Worm (Caenorhabditis elegans) whole organism, young adult: ENCODE measurements around the gene chil-12.

Experiments
- B0035.1 ChIP-seq: sonication (generic microtip); optimal IDR thresholded peaks from 2 replicates; lab custom pipeline; 2016; ENCODE audit warnings: missing genetic modification characterization, mild to moderate bottlenecking, missing compliant biosample characterization, missing genotype, missing genetic modification reagents
- D2030.7 ChIP-seq: fragments of 200-800 bp; sonication (Bioruptor generic); IDR thresholded peaks from 2 replicates; pipeline ENCODE4 v1.3.6; 2022; ENCODE audit warnings: missing genetic modification reagents, missing genetic modification characterization, missing compliant biosample characterization
- F37B4.10 ChIP-seq: fragments of 200-800 bp; sonication (Bioruptor generic); IDR thresholded peaks from 2 replicates; pipeline ENCODE4 v1.3.6; 2022; ENCODE audit warnings: missing genetic modification characterization, missing compliant biosample characterization
- K11D2.4 ChIP-seq: fragments of 200-800 bp; sonication (Bioruptor generic); IDR thresholded peaks from 2 replicates; pipeline ENCODE4 v1.3.6; 2022; ENCODE audit warnings: missing genetic modification reagents, missing genetic modification characterization, missing compliant biosample characterization
- Y53F4B.3 ChIP-seq: fragments of 200-800 bp; sonication (Bioruptor generic); IDR thresholded peaks from 2 replicates; pipeline ENCODE4 v1.3.6; 2022; ENCODE audit warnings: missing genetic modification reagents, missing genetic modification characterization, missing compliant biosample characterization
- Y53G8AR.9 ChIP-seq: fragments of 200-800 bp; sonication (Bioruptor generic); conservative IDR thresholded peaks from 2 replicates; pipeline ENCODE4 v1.3.6; 2022; ENCODE audit warnings: missing genetic modification reagents, missing genetic modification characterization, missing compliant biosample characterization
- Y95B8A.8 ChIP-seq: fragments of 200-800 bp; sonication (Bioruptor generic); IDR thresholded peaks from 2 replicates; pipeline ENCODE4 v1.3.6; 2022; ENCODE audit warnings: missing genetic modification reagents, missing genetic modification characterization, missing compliant biosample characterization
- atf-7 ChIP-seq: sonication (generic microtip); optimal IDR thresholded peaks from 2 replicates; lab custom pipeline; 2017; ENCODE audit warnings: mild to moderate bottlenecking, missing genetic modification characterization, missing compliant biosample characterization
- athp-1 ChIP-seq: sonication (generic microtip); optimal IDR thresholded peaks from 2 replicates; lab custom pipeline; 2017; ENCODE audit warnings: mild to moderate bottlenecking, missing genetic modification characterization, missing compliant biosample characterization
- attf-3 ChIP-seq: fragments of 200-800 bp; sonication (Bioruptor generic); conservative IDR thresholded peaks from 2 replicates; pipeline ENCODE4 v1.3.6; 2022; ENCODE audit warnings: missing genetic modification reagents, missing genetic modification characterization, missing compliant biosample characterization
- attf-6 ChIP-seq: fragments of 200-800 bp; sonication (Bioruptor generic); IDR thresholded peaks from 2 replicates; pipeline ENCODE4 v1.3.6; 2022; ENCODE audit warnings: missing genetic modification reagents, missing genetic modification characterization, missing compliant biosample characterization
- die-1 ChIP-seq: sonication (generic microtip); optimal IDR thresholded peaks from 2 replicates; lab custom pipeline; 2016; ENCODE audit warnings: missing genotype, mild to moderate bottlenecking, missing genetic modification characterization, missing compliant biosample characterization
- egl-44 ChIP-seq: fragments of 200-800 bp; sonication (Bioruptor generic); IDR thresholded peaks from 2 replicates; pipeline ENCODE4 v1.3.6; 2022; ENCODE audit warnings: missing genetic modification reagents, missing genetic modification characterization, missing compliant biosample characterization
- egrh-3 ChIP-seq: fragments of 200-800 bp; sonication (Bioruptor generic); IDR thresholded peaks from 2 replicates; pipeline ENCODE4 v1.3.6; 2022; ENCODE audit warnings: missing genetic modification reagents, missing genetic modification characterization, missing compliant biosample characterization
- ets-4 ChIP-seq: fragments of 200-800 bp; sonication (Bioruptor generic); optimal IDR thresholded peaks from 2 replicates; lab custom pipeline; 2018; ENCODE audit warnings: mild to moderate bottlenecking, missing genetic modification characterization, missing compliant biosample characterization
- gei-17 ChIP-seq: fragments of 200-800 bp; sonication (Bioruptor generic); optimal IDR thresholded peaks from 2 replicates; lab custom pipeline; 2018; ENCODE audit warnings: mild to moderate bottlenecking, missing genetic modification characterization, missing compliant biosample characterization
- him-1 ChIP-seq: sonication (generic microtip); optimal IDR thresholded peaks from 2 replicates; lab custom pipeline; 2016; ENCODE audit warnings: missing genotype, missing genetic modification reagents, missing genetic modification characterization, missing compliant biosample characterization
- hlh-26 ChIP-seq: fragments of 200-800 bp; sonication (Bioruptor generic); conservative IDR thresholded peaks from 2 replicates; pipeline ENCODE4 v1.3.6; 2022; ENCODE audit warnings: missing genetic modification reagents, missing genetic modification characterization, missing compliant biosample characterization
- hrde-1 ChIP-seq: sonication (generic microtip); optimal IDR thresholded peaks from 2 replicates; lab custom pipeline; 2016; ENCODE audit warnings: missing genetic modification characterization, mild to moderate bottlenecking, missing compliant biosample characterization, moderate library complexity, missing genotype, missing genetic modification reagents, borderline replicate concordance
- let-526 ChIP-seq: fragments of 200-800 bp; sonication (Bioruptor generic); IDR thresholded peaks from 2 replicates; pipeline ENCODE4 v1.3.6; 2022; ENCODE audit warnings: missing genetic modification reagents, missing genetic modification characterization, missing compliant biosample characterization
- lin-26 ChIP-seq: fragments of 200-800 bp; sonication (Bioruptor generic); IDR thresholded peaks from 2 replicates; pipeline ENCODE4 v1.3.6; 2022; ENCODE audit warnings: missing genetic modification reagents, missing genetic modification characterization, missing compliant biosample characterization
- lsl-1 ChIP-seq: fragments of 200-800 bp; sonication (Bioruptor generic); optimal IDR thresholded peaks from 2 replicates; lab custom pipeline; 2018; ENCODE audit warnings: mild to moderate bottlenecking, missing genetic modification characterization, moderate library complexity, missing compliant biosample characterization
- mcd-1 ChIP-seq: fragments of 200-800 bp; sonication (Bioruptor generic); IDR thresholded peaks from 2 replicates; pipeline ENCODE4 v1.3.6; 2022; ENCODE audit warnings: missing genetic modification reagents, missing genetic modification characterization, missing compliant biosample characterization
- mel-28 ChIP-seq: sonication (generic microtip); optimal IDR thresholded peaks from 2 replicates; lab custom pipeline; 2016; ENCODE audit warnings: borderline replicate concordance, mild to moderate bottlenecking, missing genetic modification characterization, missing compliant biosample characterization
- nfya-1 ChIP-seq: sonication (generic microtip); optimal IDR thresholded peaks from 2 replicates; lab custom pipeline; 2017; ENCODE audit warnings: antibody characterized with exemption, missing compliant biosample characterization, missing genetic modification characterization, borderline replicate concordance; ENCODE audit not compliant: insufficient read depth
- nfya-2 ChIP-seq: fragments of 200-800 bp; sonication (Bioruptor generic); IDR thresholded peaks from 2 replicates; pipeline ENCODE4 v1.3.6; 2022; ENCODE audit warnings: missing genetic modification reagents, missing genetic modification characterization, missing compliant biosample characterization
- nhr-179 ChIP-seq: sonication (generic microtip); optimal IDR thresholded peaks from 2 replicates; lab custom pipeline; 2016; ENCODE audit warnings: mild to moderate bottlenecking, missing genetic modification characterization, missing compliant biosample characterization
- nhr-27 ChIP-seq: fragments of 200-800 bp; sonication (Bioruptor generic); optimal IDR thresholded peaks from 2 replicates; lab custom pipeline; 2018; ENCODE audit warnings: mild to moderate bottlenecking, missing genetic modification characterization, moderate library complexity, missing compliant biosample characterization
- nhr-80 ChIP-seq: sonication (generic microtip); optimal IDR thresholded peaks from 2 replicates; lab custom pipeline; 2016; ENCODE audit warnings: missing genetic modification characterization, missing compliant biosample characterization
- pha-4 ChIP-seq: fragments of 150-350 bp; sonication (generic microtip); optimal IDR thresholded peaks from 2 replicates; lab custom pipeline; 2014; ENCODE audit warnings: missing biosample characterization, missing genetic modification reagents, missing genetic modification characterization
- repo-1 ChIP-seq: sonication (generic microtip); optimal IDR thresholded peaks from 2 replicates; lab custom pipeline; 2017; ENCODE audit warnings: mild to moderate bottlenecking, missing genetic modification characterization, missing compliant biosample characterization
- snpc-1.3 ChIP-seq: sonication (generic microtip); optimal IDR thresholded peaks from 2 replicates; lab custom pipeline; 2017; ENCODE audit warnings: missing genetic modification characterization, mild to moderate bottlenecking, missing compliant biosample characterization, antibody characterized with exemption, moderate library complexity, missing genotype, missing genetic modification reagents; ENCODE audit not compliant: insufficient read depth
- tlf-1 ChIP-seq: fragments of 200-800 bp; sonication (Bioruptor generic); optimal IDR thresholded peaks from 2 replicates; lab custom pipeline; 2018; ENCODE audit warnings: mild to moderate bottlenecking, missing genetic modification characterization, missing compliant biosample characterization
- xnd-1 ChIP-seq: sonication (generic microtip); optimal IDR thresholded peaks from 2 replicates; lab custom pipeline; 2016; ENCODE audit warnings: missing genotype, missing genetic modification reagents, missing genetic modification characterization, missing compliant biosample characterization
- ztf-18 ChIP-seq: sonication (generic microtip); optimal IDR thresholded peaks from 2 replicates; lab custom pipeline; 2016; ENCODE audit warnings: missing genotype, mild to moderate bottlenecking, missing genetic modification characterization, missing compliant biosample characterization

chil-12 gene

DNA sequence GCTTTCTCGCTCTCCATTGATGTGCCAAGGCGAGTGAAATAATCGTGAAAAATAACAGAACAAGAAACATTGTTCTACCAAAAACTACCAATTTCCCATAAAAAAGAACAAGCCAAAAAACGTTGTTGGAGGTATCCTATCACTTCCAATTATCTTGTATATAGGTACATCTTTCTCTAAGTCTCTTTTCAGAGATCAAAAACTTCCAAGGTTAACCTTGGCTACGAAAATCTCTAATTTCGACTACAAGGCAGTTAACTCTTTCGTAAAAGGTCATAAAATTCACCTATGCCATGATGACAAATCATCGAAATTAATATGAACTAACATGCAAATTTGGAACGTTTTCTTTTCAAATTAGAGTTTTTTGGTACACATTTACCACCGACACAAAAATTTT is 46.5 kb downstream of the chil-12 start, which contains the start of gene cyp-34A1:
Gene cyp-34A1 (minus strand): TSS at position 101 of the 400 bp plus-strand sequence.
- no peak for TF ChIP-seq gei-17
- TF ChIP-seq repo-1, result no peak
- TF ChIP-seq snpc-1.3 (tag; lab: Kevin White, UChicago), result no peak
- TF ChIP-seq attf-3, result no peak
- no peak for TF ChIP-seq atf-7
- TF ChIP-seq F37B4.10 (GFP tag; lab: Robert Waterston, UW), result no peak
- no peak for TF ChIP-seq nhr-179 (tag; lab: Kevin White, UChicago)
- no peak for TF ChIP-seq lin-26 (GFP tag; lab: Robert Waterston, UW)
- TF ChIP-seq mel-28 (tag; lab: Kevin White, UChicago), result no peak
- no peak for TF ChIP-seq hrde-1
- no peak for TF ChIP-seq xnd-1
- TF ChIP-seq nhr-80 (tag; lab: Kevin White, UChicago), result no peak
- no peak for TF ChIP-seq Y53G8AR.9 (GFP tag; lab: Robert Waterston, UW)
- no peak for TF ChIP-seq him-1 (tag; lab: Kevin White, UChicago)
- TF ChIP-seq lsl-1 (GFP tag; lab: Kevin White, UChicago), result no peak
- no peak for TF ChIP-seq nhr-27 (tag; lab: Kevin White, UChicago)
- TF ChIP-seq egrh-3 (GFP tag; lab: Robert Waterston, UW), result no peak
- no peak for TF ChIP-seq pha-4 (tag; lab: Kevin White, UChicago)

DNA sequence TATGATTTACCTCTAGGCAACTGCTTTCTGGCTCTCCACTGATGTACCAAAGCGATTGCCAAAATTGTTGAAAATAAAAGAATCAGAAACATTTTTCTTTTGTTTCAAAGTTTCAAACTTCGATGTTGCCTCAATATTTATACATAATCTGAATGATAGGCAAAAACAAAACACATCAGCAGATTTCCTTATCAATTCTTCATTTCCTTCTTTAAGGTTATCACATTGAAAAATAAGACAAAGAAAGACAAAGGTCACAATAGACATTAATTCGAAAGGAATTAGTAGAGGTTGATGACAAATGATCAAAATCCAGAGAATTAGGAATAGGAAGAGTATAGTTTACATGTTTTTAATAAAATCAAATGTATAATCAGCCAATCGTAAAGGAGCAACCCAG is 49.6 kb downstream of the chil-12 start, which contains the start of gene cyp-34A2:
Gene cyp-34A2 (minus strand): TSS at position 101 of the 400 bp plus-strand sequence.
- TF ChIP-seq hlh-26 (no peak), ztf-18 (tag; lab: Kevin White, UChicago) (no peak), K11D2.4 (GFP tag; lab: Robert Waterston, UW) (no peak), Y53F4B.3 (no peak), die-1 (tag; lab: Kevin White, UChicago) (no peak), tlf-1 (GFP tag; lab: Kevin White, UChicago) (no peak), egl-44 (no peak), attf-6 (GFP tag; lab: Robert Waterston, UW) (no peak), B0035.1 (tag; lab: Kevin White, UChicago) (no peak), ets-4 (GFP tag; lab: Kevin White, UChicago) (no peak), let-526 (no peak), nfya-1 (tag; lab: Kevin White, UChicago) (no peak), D2030.7 (GFP tag; lab: Robert Waterston, UW) (no peak), athp-1 (tag; lab: Kevin White, UChicago) (no peak), lin-26 (GFP tag; lab: Robert Waterston, UW) (no peak), nhr-179 (tag; lab: Kevin White, UChicago) (no peak), nfya-2 (GFP tag; lab: Robert Waterston, UW) (no peak), mcd-1 (GFP tag; lab: Robert Waterston, UW) (no peak), Y95B8A.8 (GFP tag; lab: Robert Waterston, UW) (no peak)
